Worm (Caenorhabditis elegans) whole organism, early embryonic: ENCODE data around the gene Y53F4B.20.

ENCODE experiments used
- B0310.2 ChIP-seq: sonication (generic microtip); optimal IDR thresholded peaks from 2 replicates; lab custom pipeline; 2016; ENCODE audit warnings: mild to moderate bottlenecking, missing genetic modification characterization, missing compliant biosample characterization
- F13C5.2 ChIP-seq: sonication (generic microtip); optimal IDR thresholded peaks from 2 replicates; lab custom pipeline; 2017; ENCODE audit warnings: mild to moderate bottlenecking, missing genetic modification characterization, inconsistent platforms, missing compliant biosample characterization
- aly-1 ChIP-seq: sonication (generic microtip); optimal IDR thresholded peaks from 2 replicates; lab custom pipeline; 2016; ENCODE audit warnings: missing genetic modification characterization, missing compliant biosample characterization
- ama-1 ChIP-seq: fragments of 150-350 bp; optimal IDR thresholded peaks from 2 replicates; lab custom pipeline; 2014
- ceh-13 ChIP-seq: fragments of 200-800 bp; sonication (Bioruptor generic); optimal IDR thresholded peaks from 2 replicates; lab custom pipeline; 2018; ENCODE audit warnings: mild to moderate bottlenecking, missing genetic modification characterization, missing compliant biosample characterization
- ceh-36 ChIP-seq: sonication (generic microtip); optimal IDR thresholded peaks from 2 replicates; lab custom pipeline; 2016; ENCODE audit warnings: missing genetic modification characterization, inconsistent platforms, missing compliant biosample characterization
- ets-7 ChIP-seq: sonication (generic microtip); optimal IDR thresholded peaks from 2 replicates; lab custom pipeline; 2016; ENCODE audit warnings: missing genotype, missing genetic modification characterization, missing compliant biosample characterization
- flt-1 ChIP-seq: fragments of 200-800 bp; sonication (Bioruptor generic); IDR thresholded peaks from 2 replicates; pipeline ENCODE4 v1.3.6; 2022; ENCODE audit warnings: missing genetic modification characterization, missing compliant biosample characterization
- hmbx-1 ChIP-seq: sonication (generic microtip); optimal IDR thresholded peaks from 2 replicates; lab custom pipeline; 2016; ENCODE audit warnings: mild to moderate bottlenecking, missing genetic modification characterization, missing compliant biosample characterization
- hmg-4 ChIP-seq: fragments of 200-800 bp; sonication (Bioruptor generic); optimal IDR thresholded peaks from 2 replicates; lab custom pipeline; 2018; ENCODE audit warnings: mild to moderate bottlenecking, missing genetic modification characterization, missing compliant biosample characterization
- hnd-1 ChIP-seq: sonication (generic microtip); optimal IDR thresholded peaks from 2 replicates; lab custom pipeline; 2016; ENCODE audit warnings: missing genetic modification characterization, missing compliant biosample characterization
- pes-1 ChIP-seq: fragments of 200-800 bp; sonication (Bioruptor generic); IDR thresholded peaks from 2 replicates; pipeline ENCODE4 v1.3.6; 2022; ENCODE audit warnings: missing genetic modification reagents, missing genetic modification characterization, missing compliant biosample characterization
- scrt-1 ChIP-seq: fragments of 200-800 bp; sonication (Bioruptor generic); IDR thresholded peaks from 2 replicates; pipeline ENCODE4 v1.3.6; 2022; ENCODE audit warnings: missing genetic modification characterization, missing compliant biosample characterization
- sea-1 ChIP-seq: fragments of 200-800 bp; sonication (Bioruptor generic); conservative IDR thresholded peaks from 2 replicates; pipeline ENCODE4 v1.3.6; 2022; ENCODE audit warnings: missing genetic modification characterization, missing compliant biosample characterization
- tbx-11 ChIP-seq: fragments of 200-800 bp; sonication (Bioruptor generic); IDR thresholded peaks from 2 replicates; pipeline ENCODE4 v1.3.6; 2022; ENCODE audit warnings: missing genetic modification characterization, missing compliant biosample characterization
- tbx-37 ChIP-seq: fragments of 200-800 bp; sonication (Bioruptor generic); conservative IDR thresholded peaks from 2 replicates; pipeline ENCODE4 v1.3.6; 2022; ENCODE audit warnings: missing genetic modification reagents, missing genetic modification characterization, missing compliant biosample characterization
- tra-4 ChIP-seq: sonication (generic microtip); optimal IDR thresholded peaks from 2 replicates; lab custom pipeline; 2017; ENCODE audit warnings: missing genetic modification characterization, missing compliant biosample characterization

Gene Y53F4B.20

ce11 chrII:15084170-15084569 is at the start of gene Y53F4B.20:
Y53F4B.20 (plus strand) TSS chrII:15084470.
- TF ChIP-seq tbx-11: no peak

- TF ChIP-seq hmbx-1 (tag; lab: Kevin White, UChicago): no peak
Measured at ce11 chrII:15037782-15038181, 46.5 kb upstream of the Y53F4B.20 start, which contains the start of gene Y53F4B.14. Y53F4B.14 (plus strand) TSS chrII:15037991.

- no peak for TF ChIP-seq ceh-13 (GFP tag; lab: Kevin White, UChicago)
- no peak for TF ChIP-seq hnd-1 (tag; lab: Kevin White, UChicago)
- no peak for TF ChIP-seq B0310.2 (tag; lab: Kevin White, UChicago)
- TF ChIP-seq aly-1: no peak
- no peak for TF ChIP-seq pes-1 (GFP tag; lab: Robert Waterston, UW)
- no peak for TF ChIP-seq hmbx-1 (tag; lab: Kevin White, UChicago)
- no peak for TF ChIP-seq F13C5.2 (tag; lab: Kevin White, UChicago)
- TF ChIP-seq flt-1 (GFP tag; lab: Robert Waterston, UW): no peak
- no peak for TF ChIP-seq ets-7 (tag; lab: Kevin White, UChicago)
Measured at ce11 chrII:15039104-15039503, 45.2 kb upstream of the Y53F4B.20 start, which contains the start of gene trip-4. trip-4 (plus strand) TSS chrII:15039404.

- no peak for TF ChIP-seq hnd-1 (tag; lab: Kevin White, UChicago)
- TF ChIP-seq flt-1 (GFP tag; lab: Robert Waterston, UW): no peak
- no peak for TF ChIP-seq ets-7 (tag; lab: Kevin White, UChicago)
- TF ChIP-seq B0310.2 (tag; lab: Kevin White, UChicago): no peak
- TF ChIP-seq ama-1 (lab: Kevin White, UChicago): no peak
- no peak for TF ChIP-seq ceh-13 (GFP tag; lab: Kevin White, UChicago)
- TF ChIP-seq tbx-11: no peak
- TF ChIP-seq pes-1 (GFP tag; lab: Robert Waterston, UW): no peak
- no peak for TF ChIP-seq scrt-1 (GFP tag; lab: Robert Waterston, UW)
- no peak for TF ChIP-seq sea-1 (GFP tag; lab: Robert Waterston, UW)
- no peak for TF ChIP-seq ceh-36
- no peak for TF ChIP-seq aly-1
- no peak for TF ChIP-seq hmg-4
- TF ChIP-seq tbx-37: no peak
- no peak for TF ChIP-seq hmbx-1 (tag; lab: Kevin White, UChicago)
- TF ChIP-seq tra-4 (tag; lab: Kevin White, UChicago): no peak
- no peak for TF ChIP-seq F13C5.2 (tag; lab: Kevin White, UChicago)
Measured at ce11 chrII:15042310-15042709, 42.0 kb upstream of the Y53F4B.20 start.

- TF ChIP-seq hmg-4 (peak; percentile 3), aly-1 (peak; percentile 62), ets-7 (tag; lab: Kevin White, UChicago) (no peak)
Measured at ce11 chrII:15058282-15058681, 26.0 kb upstream of the Y53F4B.20 start, which contains the start of gene Y53F4B.17. Y53F4B.17 (plus strand) TSS chrII:15058656.

ce11 chrII:15071571-15071970 is 12.7 kb upstream of the Y53F4B.20 start, which contains the start of gene Y53F4B.18:
Y53F4B.18 (minus strand) TSS chrII:15071671.
- no peak for TF ChIP-seq pes-1 (GFP tag; lab: Robert Waterston, UW)
- no peak for TF ChIP-seq tbx-11

ce11 chrII:15074760-15075159 is 9.5 kb upstream of the Y53F4B.20 start:
- TF ChIP-seq tra-4 (tag; lab: Kevin White, UChicago) (no peak), ama-1 (lab: Kevin White, UChicago) (no peak)

ce11 chrII:15076778-15077435 is 7.4 kb upstream of the Y53F4B.20 start, which contains the start of gene Y53F4B.19:
Y53F4B.19 (plus strand) TSS chrII:15076934.
- TF ChIP-seq hmg-4: no peak
- TF ChIP-seq scrt-1 (GFP tag; lab: Robert Waterston, UW): no peak
- TF ChIP-seq ama-1 (lab: Kevin White, UChicago): no peak
- TF ChIP-seq tra-4 (tag; lab: Kevin White, UChicago): no peak
- no peak for TF ChIP-seq hnd-1 (tag; lab: Kevin White, UChicago)
- TF ChIP-seq tbx-11: no peak
- no peak for TF ChIP-seq hmbx-1 (tag; lab: Kevin White, UChicago)
- no peak for TF ChIP-seq flt-1 (GFP tag; lab: Robert Waterston, UW)
- TF ChIP-seq sea-1 (GFP tag; lab: Robert Waterston, UW): no peak
- TF ChIP-seq pes-1 (GFP tag; lab: Robert Waterston, UW): no peak
- no peak for TF ChIP-seq aly-1
- TF ChIP-seq ets-7 (tag; lab: Kevin White, UChicago): no peak
- TF ChIP-seq tbx-37: no peak

ce11 chrII:15080535-15080934 is 3.7 kb upstream of the Y53F4B.20 start:
- peak; percentile 58 for TF ChIP-seq hmg-4
- peak; percentile 21 for TF ChIP-seq ceh-36
- TF ChIP-seq F13C5.2 (tag; lab: Kevin White, UChicago): no peak
- TF ChIP-seq B0310.2 (tag; lab: Kevin White, UChicago): no peak
